Worm (Caenorhabditis elegans) whole organism, young adult: ENCODE data around the gene T14G10.8.

Experiments
- attf-5 ChIP-seq: fragments of 200-800 bp; sonication (Bioruptor generic); optimal IDR thresholded peaks from 2 replicates; lab custom pipeline; 2018; ENCODE audit warnings: mild to moderate bottlenecking, missing genetic modification characterization, missing compliant biosample characterization
- efl-1 ChIP-seq: fragments of 150-350 bp; optimal IDR thresholded peaks from 2 replicates; lab custom pipeline; 2014; ENCODE audit warnings: missing biosample characterization, missing genetic modification reagents, missing genetic modification characterization
- egl-44 ChIP-seq: fragments of 200-800 bp; sonication (Bioruptor generic); IDR thresholded peaks from 2 replicates; pipeline ENCODE4 v1.3.6; 2022; ENCODE audit warnings: missing genetic modification reagents, missing genetic modification characterization, missing compliant biosample characterization
- lir-1 ChIP-seq: fragments of 200-800 bp; sonication (Bioruptor generic); conservative IDR thresholded peaks from 2 replicates; pipeline ENCODE4 v1.3.6; 2022; ENCODE audit warnings: missing genetic modification reagents, missing genetic modification characterization, missing compliant biosample characterization
- lsl-1 ChIP-seq: fragments of 200-800 bp; sonication (Bioruptor generic); optimal IDR thresholded peaks from 2 replicates; lab custom pipeline; 2018; ENCODE audit warnings: mild to moderate bottlenecking, missing genetic modification characterization, moderate library complexity, missing compliant biosample characterization
- madf-6 ChIP-seq: fragments of 200-800 bp; sonication (Bioruptor generic); IDR thresholded peaks from 2 replicates; pipeline ENCODE4 v1.3.6; 2022; ENCODE audit warnings: missing genetic modification reagents, missing genetic modification characterization, missing compliant biosample characterization

ce11 chrIV:10146885-10147284, at the start of gene T14G10.8:
- TF ChIP-seq attf-5 (GFP tag; lab: Kevin White, UChicago) (no peak), madf-6 (GFP tag; lab: Robert Waterston, UW) (no peak), efl-1 (GFP tag; lab: Kevin White, UChicago) (no peak), lsl-1 (GFP tag; lab: Kevin White, UChicago) (no peak), egl-44 (no peak), lir-1 (GFP tag; lab: Robert Waterston, UW) (no peak)
